Fruit fly (Drosophila melanogaster) whole organism, embryonic: ENCODE results near the gene CG6724.

Source experiments
- Abd-B ChIP-seq: fragments of 200-800 bp; sonication (Bioruptor generic); optimal IDR thresholded peaks from 2 replicates; lab custom pipeline; 2018; ENCODE audit warnings: missing biosample characterization, mild to moderate bottlenecking, missing genetic modification characterization, moderate library complexity
- CG10209 ChIP-seq: fragments of 200-800 bp; sonication (Bioruptor generic); optimal IDR thresholded peaks from 3 replicates; lab custom pipeline; 2017; ENCODE audit warnings: missing biosample characterization, mild to moderate bottlenecking, missing genetic modification characterization, missing genetic modification reagents
- CG10959 ChIP-seq: fragments of 200-800 bp; sonication (Bioruptor generic); IDR thresholded peaks from 2 replicates; pipeline ENCODE4 v1.3.6; 2022; ENCODE audit warnings: missing biosample characterization, missing genetic modification characterization
- CG11695 ChIP-seq: fragments of 200-800 bp; sonication (Bioruptor generic); IDR thresholded peaks from 3 replicates; pipeline ENCODE4 v1.3.6; 2022; ENCODE audit warnings: missing biosample characterization, missing genetic modification characterization
- CG12769 ChIP-seq: fragments of 200-800 bp; sonication (Bioruptor generic); optimal IDR thresholded peaks from 2 replicates; lab custom pipeline; 2019; ENCODE audit warnings: missing biosample characterization, mild to moderate bottlenecking, missing genetic modification characterization, moderate library complexity
- CG14710 ChIP-seq: fragments of 200-800 bp; sonication (Bioruptor generic); optimal IDR thresholded peaks from 3 replicates; lab custom pipeline; 2019; ENCODE audit warnings: missing biosample characterization, mild to moderate bottlenecking, missing genetic modification characterization, moderate library complexity
- CG17829 ChIP-seq: fragments of 200-800 bp; optimal IDR thresholded peaks from 2 replicates; lab custom pipeline; 2019; ENCODE audit warnings: missing biosample characterization, mild to moderate bottlenecking, missing genetic modification characterization, moderate library complexity
- CG2116 ChIP-seq: fragments of 200-800 bp; sonication (Bioruptor generic); optimal IDR thresholded peaks from 3 replicates; lab custom pipeline; 2018; ENCODE audit warnings: missing biosample characterization, mild to moderate bottlenecking, missing genetic modification characterization
- CG31388 ChIP-seq: fragments of 200-800 bp; sonication (Bioruptor generic); optimal IDR thresholded peaks from 2 replicates; lab custom pipeline; 2016; ENCODE audit warnings: missing biosample characterization, missing genetic modification characterization
- CG4617 ChIP-seq: fragments of 200-800 bp; sonication (Bioruptor generic); optimal IDR thresholded peaks from 3 replicates; lab custom pipeline; 2016; ENCODE audit warnings: missing biosample characterization, missing genetic modification characterization, borderline replicate concordance
- CG6272 ChIP-seq: fragments of 200-800 bp; sonication (Bioruptor generic); IDR thresholded peaks from 2 replicates; pipeline ENCODE4 v1.3.6; 2022; ENCODE audit warnings: missing biosample characterization, missing genetic modification characterization
- CG7357 ChIP-seq: fragments of 200-800 bp; sonication (Bioruptor generic); IDR thresholded peaks from 3 replicates; pipeline ENCODE4 v1.3.6; 2022; ENCODE audit warnings: missing biosample characterization, missing genetic modification characterization
- CG7963 ChIP-seq: fragments of 200-800 bp; sonication (Bioruptor generic); IDR thresholded peaks from 3 replicates; pipeline ENCODE4 v1.3.6; 2022; ENCODE audit warnings: missing biosample characterization, missing genetic modification characterization; ENCODE audit not compliant: partially characterized antibody
- D19B ChIP-seq: fragments of 200-800 bp; sonication (Bioruptor generic); optimal IDR thresholded peaks from 2 replicates; lab custom pipeline; 2017; ENCODE audit warnings: missing biosample characterization, mild to moderate bottlenecking, missing genetic modification characterization
- Deaf1 ChIP-seq: fragments of 200-800 bp; optimal IDR thresholded peaks from 3 replicates; lab custom pipeline; 2019; ENCODE audit warnings: missing biosample characterization, mild to moderate bottlenecking, missing genetic modification characterization, moderate library complexity
- Dek ChIP-seq: fragments of 200-800 bp; sonication (Bioruptor generic); optimal IDR thresholded peaks from 3 replicates; lab custom pipeline; 2019; ENCODE audit warnings: missing biosample characterization, mild to moderate bottlenecking, missing genetic modification characterization, moderate library complexity
- Dfd ChIP-seq, 2 experiments: fragments of >200 bp; optimal IDR thresholded peaks; 2 replicates each; lab custom pipeline; 2017; ENCODE audit warnings: missing biosample characterization in 2 of 2, missing genetic modification characterization in 2 of 2
- Dip3 ChIP-seq: fragments of 200-800 bp; sonication (Bioruptor generic); optimal IDR thresholded peaks from 3 replicates; lab custom pipeline; 2016; ENCODE audit warnings: missing biosample characterization, missing genetic modification characterization
- Doc3 ChIP-seq: fragments of 200-800 bp; sonication (Bioruptor generic); IDR thresholded peaks from 3 replicates; pipeline ENCODE4 v1.3.6; 2022; ENCODE audit warnings: missing biosample characterization, missing genetic modification characterization; ENCODE audit not compliant: partially characterized antibody
- ERR ChIP-seq: fragments of 200-800 bp; sonication (Bioruptor generic); optimal IDR thresholded peaks from 2 replicates; lab custom pipeline; 2016; ENCODE audit warnings: missing biosample characterization, missing genetic modification characterization
- Fer2 ChIP-seq: fragments of 200-800 bp; sonication (Bioruptor generic); optimal IDR thresholded peaks from 2 replicates; lab custom pipeline; 2018; ENCODE audit warnings: missing biosample characterization, mild to moderate bottlenecking, missing genetic modification characterization, moderate library complexity
- H2.0 ChIP-seq: fragments of 200-800 bp; sonication (Bioruptor generic); IDR thresholded peaks from 2 replicates; pipeline ENCODE4 v1.3.6; 2022; ENCODE audit warnings: missing biosample characterization, missing genetic modification characterization
- Hand ChIP-seq: fragments of 200-800 bp; sonication (Bioruptor generic); optimal IDR thresholded peaks from 2 replicates; lab custom pipeline; 2017; ENCODE audit warnings: mild to moderate bottlenecking, missing biosample characterization, missing genetic modification reagents, missing genetic modification characterization
- Hmx ChIP-seq: fragments of 200-800 bp; sonication (Bioruptor generic); optimal IDR thresholded peaks from 2 replicates; lab custom pipeline; 2016; ENCODE audit warnings: missing biosample characterization, missing genetic modification characterization
- MESR4 ChIP-seq: fragments of 200-800 bp; sonication (Bioruptor generic); optimal IDR thresholded peaks from 2 replicates; lab custom pipeline; 2018; ENCODE audit warnings: missing biosample characterization, mild to moderate bottlenecking, missing genetic modification characterization, moderate library complexity
- Mrtf ChIP-seq: fragments of 200-800 bp; sonication (Bioruptor generic); IDR thresholded peaks from 3 replicates; pipeline ENCODE4 v1.3.6; 2022; ENCODE audit warnings: missing biosample characterization, missing genetic modification characterization
- Myb ChIP-seq: fragments of 200-800 bp; sonication (Bioruptor generic); optimal IDR thresholded peaks from 2 replicates; lab custom pipeline; 2016; ENCODE audit warnings: missing biosample characterization, missing genetic modification characterization
- Sin3A ChIP-seq: fragments of >200 bp; optimal IDR thresholded peaks from 2 replicates; lab custom pipeline; 2018
- Spps ChIP-seq: fragments of 200-800 bp; sonication (Bioruptor generic); optimal IDR thresholded peaks from 2 replicates; lab custom pipeline; 2018; ENCODE audit warnings: missing biosample characterization, mild to moderate bottlenecking, missing genetic modification characterization
- Trl ChIP-seq, 3 experiments: fragments of >200 bp in 2 of 3; fragments of 200-800 bp in 1 of 3; sonication (Bioruptor generic) in 1 of 3; optimal IDR thresholded peaks; 2 replicates in 1 of 3; 3 replicates in 2 of 3; lab custom pipeline; 2016 to 2017; ENCODE audit warnings: missing biosample characterization in 1 of 3, missing genetic modification characterization in 1 of 3
- bbx ChIP-seq: fragments of 200-800 bp; sonication (Bioruptor generic); IDR thresholded peaks from 2 replicates; pipeline ENCODE4 v1.3.6; 2022; ENCODE audit warnings: missing biosample characterization, missing genetic modification characterization; ENCODE audit not compliant: partially characterized antibody
- cad ChIP-seq: fragments of >200 bp; optimal IDR thresholded peaks from 2 replicates; lab custom pipeline; 2017; ENCODE audit warnings: missing biosample characterization, missing genetic modification characterization
- chm ChIP-seq: fragments of 200-800 bp; sonication (Bioruptor generic); IDR thresholded peaks from 2 replicates; pipeline ENCODE4 v1.3.6; 2022; ENCODE audit warnings: missing biosample characterization, missing genetic modification characterization
- corto ChIP-seq: fragments of 200-800 bp; sonication (Bioruptor generic); optimal IDR thresholded peaks from 2 replicates; lab custom pipeline; 2016; ENCODE audit warnings: missing biosample characterization, mild to moderate bottlenecking, missing genetic modification characterization, moderate library complexity
- crol ChIP-seq: fragments of 200-800 bp; sonication (Bioruptor generic); IDR thresholded peaks from 2 replicates; pipeline ENCODE4 v1.3.6; 2022; ENCODE audit warnings: missing biosample characterization, missing genetic modification characterization
- danr ChIP-seq: fragments of 200-800 bp; sonication (Bioruptor generic); IDR thresholded peaks from 2 replicates; pipeline ENCODE4 v1.3.6; 2022; ENCODE audit warnings: missing biosample characterization, missing genetic modification characterization
- fd64A ChIP-seq: fragments of 200-800 bp; sonication (Bioruptor generic); optimal IDR thresholded peaks from 3 replicates; lab custom pipeline; 2018; ENCODE audit warnings: missing biosample characterization, mild to moderate bottlenecking, missing genetic modification characterization
- gem ChIP-seq: fragments of 200-800 bp; sonication (Bioruptor generic); optimal IDR thresholded peaks from 2 replicates; lab custom pipeline; 2019; ENCODE audit warnings: missing biosample characterization, mild to moderate bottlenecking, missing genetic modification characterization, moderate library complexity
- her ChIP-seq: fragments of 200-800 bp; sonication (Bioruptor generic); optimal IDR thresholded peaks from 2 replicates; lab custom pipeline; 2016; ENCODE audit warnings: missing biosample characterization, missing genetic modification characterization
- jigr1 ChIP-seq: fragments of 200-800 bp; sonication (Bioruptor generic); IDR thresholded peaks from 3 replicates; pipeline ENCODE4 v1.3.6; 2022; ENCODE audit warnings: missing biosample characterization, missing genetic modification characterization
- jing ChIP-seq: fragments of 200-800 bp; sonication (Bioruptor generic); optimal IDR thresholded peaks from 2 replicates; lab custom pipeline; 2018; ENCODE audit warnings: missing biosample characterization, mild to moderate bottlenecking, missing genetic modification characterization
- mam ChIP-seq: fragments of 200-800 bp; sonication (Bioruptor generic); optimal IDR thresholded peaks from 3 replicates; lab custom pipeline; 2016; ENCODE audit warnings: missing biosample characterization, missing genetic modification characterization
- nerfin-2 ChIP-seq: fragments of 200-800 bp; sonication (Bioruptor generic); IDR thresholded peaks from 2 replicates; pipeline ENCODE4 v1.3.6; 2022; ENCODE audit warnings: missing biosample characterization, missing genetic modification characterization; ENCODE audit not compliant: partially characterized antibody
- row ChIP-seq: fragments of 200-800 bp; sonication (Bioruptor generic); IDR thresholded peaks from 3 replicates; pipeline ENCODE4 v1.3.6; 2022; ENCODE audit warnings: missing biosample characterization, missing genetic modification characterization
- schlank ChIP-seq: fragments of 200-800 bp; sonication (Bioruptor generic); optimal IDR thresholded peaks from 2 replicates; lab custom pipeline; 2018; ENCODE audit warnings: missing biosample characterization, mild to moderate bottlenecking, missing genetic modification characterization
- scrt ChIP-seq: fragments of 200-800 bp; sonication (Bioruptor generic); optimal IDR thresholded peaks from 2 replicates; lab custom pipeline; 2018; ENCODE audit warnings: missing biosample characterization, mild to moderate bottlenecking, missing genetic modification characterization, moderate library complexity
- sqz ChIP-seq: fragments of 200-800 bp; sonication (Bioruptor generic); optimal IDR thresholded peaks from 3 replicates; lab custom pipeline; 2018; ENCODE audit warnings: missing biosample characterization, mild to moderate bottlenecking, missing genetic modification characterization
- sr ChIP-seq: fragments of 200-800 bp; sonication (Bioruptor generic); IDR thresholded peaks from 3 replicates; pipeline ENCODE4 v1.3.6; 2022; ENCODE audit warnings: missing biosample characterization, missing genetic modification characterization
- stc ChIP-seq: fragments of 200-800 bp; sonication (Bioruptor generic); IDR thresholded peaks from 2 replicates; pipeline ENCODE4 v1.3.6; 2022; ENCODE audit warnings: missing biosample characterization, missing genetic modification characterization
- wdn ChIP-seq: fragments of 200-800 bp; sonication (Bioruptor generic); IDR thresholded peaks from 2 replicates; pipeline ENCODE4 v1.3.6; 2022; ENCODE audit warnings: missing biosample characterization, missing genetic modification characterization
- z ChIP-seq: fragments of 200-800 bp; sonication (Bioruptor generic); IDR thresholded peaks from 3 replicates; pipeline ENCODE4 v1.3.6; 2022; ENCODE audit warnings: missing biosample characterization, missing genetic modification characterization
- zfh1 ChIP-seq: fragments of 200-800 bp; sonication (Bioruptor generic); IDR thresholded peaks from 3 replicates; pipeline ENCODE4 v1.3.6; 2022; ENCODE audit warnings: missing biosample characterization, missing genetic modification characterization

The CG6724 gene

DNA sequence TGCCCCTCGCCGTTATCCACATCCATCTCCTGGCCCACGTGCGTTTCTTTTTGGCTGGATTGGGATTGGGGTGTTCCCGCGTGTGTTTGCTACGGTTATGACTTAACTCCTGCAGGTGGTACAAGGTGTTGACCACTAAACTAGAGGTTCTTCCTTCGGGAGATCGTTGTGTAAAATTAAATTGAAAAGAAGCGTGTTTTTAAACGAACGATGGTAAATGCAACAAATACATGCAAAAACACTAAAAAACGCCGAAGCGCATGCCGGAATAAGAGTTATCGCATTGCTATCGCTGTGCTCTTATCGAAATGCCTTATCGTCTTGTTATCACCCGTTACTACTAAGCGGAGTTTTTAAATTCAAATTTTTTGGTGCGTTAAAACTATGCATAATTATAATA lies at the start of gene CG6724:
Gene CG6724 (minus strand): TSS at position 245 of the 400 bp plus-strand sequence.
- TF ChIP-seq jing (GFP tag; lab: Kevin White, UChicago), result no peak
- peak; percentile 61; the same call in 2 of the 3 replicates for TF ChIP-seq CG7963 (GFP tag; lab: Robert Waterston, UW)
- no peak for TF ChIP-seq CG12769
- TF ChIP-seq jigr1 (GFP tag; lab: Robert Waterston, UW), result no peak
- no peak for TF ChIP-seq Spps (tag; lab: Kevin White, UChicago)
- TF ChIP-seq fd64A (GFP tag; lab: Kevin White, UChicago), result no peak
- no peak for TF ChIP-seq chm (GFP tag; lab: Robert Waterston, UW)
- peak; percentile 56 for TF ChIP-seq scrt
- TF ChIP-seq gem, result no peak
- no peak for TF ChIP-seq CG10959 (GFP tag; lab: Robert Waterston, UW)
- TF ChIP-seq Dip3 (GFP tag; lab: Kevin White, UChicago), result no peak
- TF ChIP-seq H2.0, result no peak
- peak; percentile 62 for TF ChIP-seq MESR4 (GFP tag; lab: Kevin White, UChicago)
- no peak for TF ChIP-seq Dek (tag; lab: Kevin White, UChicago)
- TF ChIP-seq CG7357 (GFP tag; lab: Robert Waterston, UW), result no peak
- peak; percentile 92 for TF ChIP-seq CG2116 (GFP tag; lab: Kevin White, UChicago)
- TF ChIP-seq Trl (optimal IDR thresholded peaks at IDR 0.05; lab: Kevin White, UChicago), result no peak
- TF ChIP-seq Trl (GFP tag; optimal IDR thresholded peaks at IDR 0.05; lab: Kevin White, UChicago), result no peak
- TF ChIP-seq corto (GFP tag; lab: Kevin White, UChicago), result no peak
- TF ChIP-seq sr, result no peak
- no peak for TF ChIP-seq CG6272 (GFP tag; lab: Robert Waterston, UW)
- no peak for TF ChIP-seq schlank (tag; lab: Kevin White, UChicago)
- no peak for TF ChIP-seq CG31388 (GFP tag; lab: Kevin White, UChicago)
- no peak for TF ChIP-seq cad (GFP tag; lab: Kevin White, UChicago)
- TF ChIP-seq danr, result no peak
- TF ChIP-seq Myb (GFP tag; lab: Kevin White, UChicago), result peak; percentile 98
- TF ChIP-seq her (GFP tag; lab: Kevin White, UChicago), result no peak
- no peak for TF ChIP-seq Fer2 (tag; lab: Kevin White, UChicago)
- TF ChIP-seq ERR (GFP tag; lab: Kevin White, UChicago), result no peak
- no peak for TF ChIP-seq z
- no peak for TF ChIP-seq Hand
- TF ChIP-seq sqz, result no peak
- TF ChIP-seq Abd-B, result no peak
- peak; percentile 28; the same call in 1 of the 3 replicates for TF ChIP-seq Doc3 (GFP tag; lab: Robert Waterston, UW)
- no peak for TF ChIP-seq stc (GFP tag; lab: Robert Waterston, UW)
- TF ChIP-seq wdn (GFP tag; lab: Robert Waterston, UW), result no peak
- TF ChIP-seq zfh1, result no peak
- peak; percentile 51; the same call in 1 of the 2 replicates for TF ChIP-seq crol (GFP tag; lab: Robert Waterston, UW)
- TF ChIP-seq CG10209 (GFP tag; lab: Kevin White, UChicago), result no peak
- TF ChIP-seq D19B (GFP tag; lab: Kevin White, UChicago), result no peak
- TF ChIP-seq nerfin-2 (GFP tag; lab: Robert Waterston, UW), result peak; percentile 73; the same call in 1 of the 2 replicates
- TF ChIP-seq Sin3A (lab: Kevin White, UChicago), result peak; percentile 46
- TF ChIP-seq CG14710 (tag; lab: Kevin White, UChicago), result peak; percentile 24
- peak; percentile 25 for TF ChIP-seq CG17829 (tag; lab: Kevin White, UChicago)
- no peak for TF ChIP-seq Hmx (GFP tag; lab: Kevin White, UChicago)
- TF ChIP-seq row, result no peak
- TF ChIP-seq CG4617, result peak; percentile 69
- TF ChIP-seq CG11695 (GFP tag; lab: Robert Waterston, UW), result no peak
- TF ChIP-seq Mrtf (GFP tag; lab: Robert Waterston, UW), result no peak
- peak; percentile 88 for TF ChIP-seq bbx (GFP tag; lab: Robert Waterston, UW)
- no peak for TF ChIP-seq Deaf1
- TF ChIP-seq Dfd (GFP tag; optimal IDR thresholded peaks at IDR 0.05; lab: Kevin White, UChicago), result no peak
- no peak for TF ChIP-seq mam (GFP tag; lab: Kevin White, UChicago)
